Fruit fly (Drosophila melanogaster) whole organism, embryonic: ENCODE measurements around the gene CG32102.

Source experiments
- CG10462 ChIP-seq: fragments of 200-800 bp; sonication (Bioruptor generic); optimal IDR thresholded peaks from 2 replicates; lab custom pipeline; 2016; ENCODE audit warnings: missing biosample characterization, missing genetic modification characterization
- CG11247 ChIP-seq: fragments of 200-800 bp; sonication (Bioruptor generic); IDR thresholded peaks from 2 replicates; pipeline ENCODE4 v1.3.6; 2022; ENCODE audit warnings: missing biosample characterization, missing genetic modification characterization
- CG11560 ChIP-seq: fragments of 200-800 bp; sonication (Bioruptor generic); IDR thresholded peaks from 3 replicates; pipeline ENCODE4 v1.3.6; 2022; ENCODE audit warnings: missing biosample characterization, missing genetic modification characterization
- CG12071 ChIP-seq: fragments of 200-800 bp; sonication (Bioruptor generic); optimal IDR thresholded peaks from 3 replicates; lab custom pipeline; 2018; ENCODE audit warnings: missing biosample characterization, mild to moderate bottlenecking, missing genetic modification characterization
- CG15479 ChIP-seq: fragments of 200-800 bp; sonication (Bioruptor generic); optimal IDR thresholded peaks from 3 replicates; lab custom pipeline; 2019; ENCODE audit warnings: missing biosample characterization, mild to moderate bottlenecking, missing genetic modification characterization, moderate library complexity
- CG15514 ChIP-seq: fragments of 200-800 bp; sonication (Bioruptor generic); optimal IDR thresholded peaks from 3 replicates; lab custom pipeline; 2017; ENCODE audit warnings: missing biosample characterization, missing genetic modification characterization, mild to moderate bottlenecking, moderate library complexity, missing genetic modification reagents
- CG1647 ChIP-seq: fragments of 200-800 bp; sonication (Bioruptor generic); optimal IDR thresholded peaks from 3 replicates; lab custom pipeline; 2016; ENCODE audit warnings: missing biosample characterization, missing genetic modification characterization
- CG16815 ChIP-seq: fragments of 200-800 bp; sonication (Bioruptor generic); optimal IDR thresholded peaks from 3 replicates; lab custom pipeline; 2017; ENCODE audit warnings: missing biosample characterization, mild to moderate bottlenecking, missing genetic modification characterization
- CG17385 ChIP-seq: fragments of 200-800 bp; sonication (Bioruptor generic); optimal IDR thresholded peaks from 3 replicates; lab custom pipeline; 2018; ENCODE audit warnings: missing biosample characterization, mild to moderate bottlenecking, missing genetic modification characterization
- CG17612 ChIP-seq: fragments of 200-800 bp; sonication (Bioruptor generic); IDR thresholded peaks from 2 replicates; pipeline ENCODE4 v1.3.6; 2022; ENCODE audit warnings: missing biosample characterization, missing genetic modification characterization
- CG17802 ChIP-seq: fragments of 200-800 bp; sonication (Bioruptor generic); optimal IDR thresholded peaks from 2 replicates; lab custom pipeline; 2018; ENCODE audit warnings: missing biosample characterization, mild to moderate bottlenecking, missing genetic modification characterization, moderate library complexity
- CG17829 ChIP-seq: fragments of 200-800 bp; optimal IDR thresholded peaks from 2 replicates; lab custom pipeline; 2019; ENCODE audit warnings: missing biosample characterization, mild to moderate bottlenecking, missing genetic modification characterization, moderate library complexity
- CG1792 ChIP-seq: fragments of 200-800 bp; sonication (Bioruptor generic); optimal IDR thresholded peaks from 2 replicates; lab custom pipeline; 2016; ENCODE audit warnings: missing biosample characterization, missing genetic modification characterization
- CG30020 ChIP-seq: fragments of 200-800 bp; optimal IDR thresholded peaks from 2 replicates; lab custom pipeline; 2019; ENCODE audit warnings: missing biosample characterization, mild to moderate bottlenecking, missing genetic modification characterization, moderate library complexity
- CG3407 ChIP-seq: fragments of 200-800 bp; sonication (Bioruptor generic); optimal IDR thresholded peaks from 2 replicates; lab custom pipeline; 2018; ENCODE audit warnings: missing biosample characterization, mild to moderate bottlenecking, missing genetic modification characterization
- CG4854 ChIP-seq: fragments of 200-800 bp; sonication (Bioruptor generic); optimal IDR thresholded peaks from 2 replicates; lab custom pipeline; 2016; ENCODE audit warnings: missing biosample characterization, missing genetic modification characterization, inconsistent platforms
- CG7357 ChIP-seq: fragments of 200-800 bp; sonication (Bioruptor generic); IDR thresholded peaks from 3 replicates; pipeline ENCODE4 v1.3.6; 2022; ENCODE audit warnings: missing biosample characterization, missing genetic modification characterization
- CG7556 ChIP-seq: fragments of 200-800 bp; sonication (Bioruptor generic); optimal IDR thresholded peaks from 2 replicates; lab custom pipeline; 2017; ENCODE audit warnings: missing biosample characterization, mild to moderate bottlenecking, missing genetic modification characterization
- CG8089 ChIP-seq: fragments of 200-800 bp; sonication (Bioruptor generic); optimal IDR thresholded peaks from 3 replicates; lab custom pipeline; 2016; ENCODE audit warnings: missing biosample characterization, missing genetic modification characterization
- CG8765 ChIP-seq: fragments of 200-800 bp; sonication (Bioruptor generic); IDR thresholded peaks from 2 replicates; pipeline ENCODE4 v1.3.6; 2022; ENCODE audit warnings: missing biosample characterization, missing genetic modification characterization
- CG9215 ChIP-seq: fragments of 200-800 bp; sonication (Bioruptor generic); IDR thresholded peaks from 2 replicates; pipeline ENCODE4 v1.3.6; 2022; ENCODE audit warnings: missing biosample characterization, missing genetic modification characterization
- CHES-1-like ChIP-seq: fragments of 200-800 bp; sonication (Bioruptor generic); optimal IDR thresholded peaks from 2 replicates; lab custom pipeline; 2016; ENCODE audit warnings: missing biosample characterization, missing genetic modification characterization
- Dfd ChIP-seq, 2 experiments: fragments of >200 bp; optimal IDR thresholded peaks; 2 replicates each; lab custom pipeline; 2017; ENCODE audit warnings: missing biosample characterization in 2 of 2, missing genetic modification characterization in 2 of 2
- Dp ChIP-seq: fragments of 200-800 bp; sonication (Bioruptor generic); optimal IDR thresholded peaks from 2 replicates; lab custom pipeline; 2018; ENCODE audit warnings: missing biosample characterization, mild to moderate bottlenecking, missing genetic modification characterization, moderate library complexity
- HHEX ChIP-seq: fragments of 200-800 bp; sonication (Bioruptor generic); optimal IDR thresholded peaks from 3 replicates; lab custom pipeline; 2017; ENCODE audit warnings: missing biosample characterization, mild to moderate bottlenecking, missing genetic modification characterization, missing genetic modification reagents
- Hr78 ChIP-seq, 2 experiments: fragments of 200-800 bp in 1 of 2; fragments of >200 bp in 1 of 2; sonication (Bioruptor generic) in 1 of 2; optimal IDR thresholded peaks; 2 replicates each; lab custom pipeline; 2017 to 2019; ENCODE audit warnings: missing biosample characterization in 2 of 2, missing genetic modification characterization in 2 of 2, mild to moderate bottlenecking in 1 of 2, moderate library complexity in 1 of 2
- Kr ChIP-seq: fragments of 200-800 bp; sonication (Bioruptor generic); optimal IDR thresholded peaks from 2 replicates; lab custom pipeline; 2017; ENCODE audit warnings: missing biosample characterization, mild to moderate bottlenecking, missing genetic modification characterization
- NC2β ChIP-seq: fragments of 200-800 bp; sonication (Bioruptor generic); optimal IDR thresholded peaks from 2 replicates; lab custom pipeline; 2016; ENCODE audit warnings: missing biosample characterization, missing genetic modification characterization
- Nf-YB ChIP-seq: fragments of 200-800 bp; sonication (Bioruptor generic); optimal IDR thresholded peaks from 3 replicates; lab custom pipeline; 2019; ENCODE audit warnings: missing biosample characterization, mild to moderate bottlenecking, missing genetic modification characterization, moderate library complexity
- Optix ChIP-seq: fragments of 200-800 bp; sonication (Bioruptor generic); IDR thresholded peaks from 3 replicates; pipeline ENCODE4 v1.3.6; 2022; ENCODE audit warnings: missing biosample characterization, missing genetic modification characterization
- Pdp1 ChIP-seq, 2 experiments: fragments of 200-800 bp; sonication (Bioruptor generic); optimal IDR thresholded peaks; 3 replicates each; lab custom pipeline; 2016; ENCODE audit warnings: missing biosample characterization in 2 of 2, missing genetic modification characterization in 2 of 2, mild to moderate bottlenecking in 1 of 2, moderate library complexity in 1 of 2
- Poxn ChIP-seq: fragments of 200-800 bp; sonication (Bioruptor generic); IDR thresholded peaks from 2 replicates; pipeline ENCODE4 v1.3.6; 2022; ENCODE audit warnings: missing biosample characterization, missing genetic modification characterization
- Vsx1 ChIP-seq: fragments of 200-800 bp; sonication (Bioruptor generic); optimal IDR thresholded peaks from 2 replicates; lab custom pipeline; 2017; ENCODE audit warnings: missing biosample characterization, mild to moderate bottlenecking, missing genetic modification characterization, missing genetic modification reagents
- ac ChIP-seq: fragments of 200-800 bp; sonication (Bioruptor generic); optimal IDR thresholded peaks from 3 replicates; lab custom pipeline; 2017; ENCODE audit warnings: missing biosample characterization, mild to moderate bottlenecking, missing genetic modification characterization
- al ChIP-seq: fragments of 200-800 bp; sonication (Bioruptor generic); IDR thresholded peaks from 2 replicates; pipeline ENCODE4 v1.3.6; 2022; ENCODE audit warnings: missing biosample characterization, missing genetic modification characterization
- cato ChIP-seq: fragments of 200-800 bp; sonication (Bioruptor generic); optimal IDR thresholded peaks from 2 replicates; lab custom pipeline; 2016; ENCODE audit warnings: missing biosample characterization, missing genetic modification characterization, borderline replicate concordance
- chinmo ChIP-seq: fragments of 200-800 bp; sonication (Bioruptor generic); IDR thresholded peaks from 4 replicates; pipeline ENCODE4 v1.3.6; 2022; ENCODE audit warnings: missing biosample characterization, missing genetic modification characterization; ENCODE audit not compliant: partially characterized antibody
- dm ChIP-seq: fragments of 200-800 bp; sonication (Bioruptor generic); optimal IDR thresholded peaks from 3 replicates; lab custom pipeline; 2016; ENCODE audit warnings: missing biosample characterization, missing genetic modification characterization
- eve ChIP-seq, 2 experiments: fragments of >200 bp; optimal IDR thresholded peaks; 2 replicates each; lab custom pipeline; 2017; ENCODE audit warnings: missing biosample characterization in 2 of 2, missing genetic modification characterization in 2 of 2
- exex ChIP-seq: fragments of 200-800 bp; sonication (Bioruptor generic); optimal IDR thresholded peaks from 4 replicates; lab custom pipeline; 2018; ENCODE audit warnings: missing biosample characterization, mild to moderate bottlenecking, missing genetic modification characterization, moderate library complexity
- lov ChIP-seq, 2 experiments: fragments of 200-800 bp in 1 of 2; fragments of >200 bp in 1 of 2; sonication (Bioruptor generic) in 1 of 2; IDR thresholded peaks in 1 of 2; optimal IDR thresholded peaks in 1 of 2; 2 replicates in 1 of 2; 3 replicates in 1 of 2; pipeline versions ENCODE4 v1.3.6 to Lab custom; 2017 to 2022; ENCODE audit warnings: missing biosample characterization in 1 of 2, missing genetic modification characterization in 1 of 2
- otp ChIP-seq: fragments of 200-800 bp; sonication (Bioruptor generic); IDR thresholded peaks from 3 replicates; pipeline ENCODE4, ENCODE4 v1.3.6; 2022; ENCODE audit warnings: missing biosample characterization, missing genetic modification characterization
- slbo ChIP-seq: fragments of 200-800 bp; sonication (Bioruptor generic); IDR thresholded peaks from 2 replicates; pipeline ENCODE4 v1.3.6; 2022; ENCODE audit warnings: missing biosample characterization, missing genetic modification characterization
- sob ChIP-seq: fragments of 200-800 bp; sonication (Bioruptor generic); IDR thresholded peaks from 2 replicates; pipeline ENCODE4 v1.3.6; 2022; ENCODE audit warnings: missing biosample characterization, missing genetic modification characterization
- sug ChIP-seq: fragments of 200-800 bp; optimal IDR thresholded peaks from 2 replicates; lab custom pipeline; 2019; ENCODE audit warnings: missing biosample characterization, mild to moderate bottlenecking, missing genetic modification characterization, moderate library complexity
- tap ChIP-seq: fragments of 200-800 bp; optimal IDR thresholded peaks from 3 replicates; lab custom pipeline; 2019; ENCODE audit warnings: missing biosample characterization, mild to moderate bottlenecking, missing genetic modification characterization, moderate library complexity
- unc-4 ChIP-seq: fragments of 200-800 bp; sonication (Bioruptor generic); IDR thresholded peaks from 2 replicates; pipeline ENCODE4 v1.3.6; 2022; ENCODE audit warnings: missing biosample characterization, missing genetic modification characterization; ENCODE audit not compliant: partially characterized antibody
- unpg ChIP-seq: fragments of 200-800 bp; sonication (Bioruptor generic); optimal IDR thresholded peaks from 3 replicates; lab custom pipeline; 2018; ENCODE audit warnings: missing biosample characterization, mild to moderate bottlenecking, missing genetic modification characterization, moderate library complexity

The CG32102 gene

DNA sequence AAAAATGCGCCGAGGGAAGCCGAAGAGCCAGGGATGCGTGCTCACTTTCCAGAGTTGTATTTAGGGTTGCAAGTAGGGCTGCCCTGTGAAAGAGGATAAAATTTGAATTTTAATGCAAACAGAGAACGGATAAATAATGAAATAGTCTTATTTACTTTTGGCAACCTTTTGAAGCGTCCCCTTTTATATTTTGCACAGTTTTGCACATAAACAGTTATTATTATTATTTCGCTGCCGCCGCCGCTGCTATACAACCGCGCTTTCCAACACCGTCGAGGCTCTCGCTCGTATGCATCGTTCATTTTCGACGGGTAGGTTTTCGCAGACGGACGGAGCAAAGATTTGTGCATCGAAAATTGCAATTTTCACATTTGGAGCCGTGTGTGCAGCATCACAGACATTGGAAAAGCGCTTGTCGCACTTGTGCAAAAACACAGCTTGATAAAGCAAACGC, 45.2 kb upstream of the CG32102 start, which contains the start of the genes sti and tral (continued):
- peak; percentile 81 for TF ChIP-seq al (GFP tag; lab: Robert Waterston, UW)
- TF ChIP-seq CG8089, result peak; percentile 89
- peak; percentile 94 for TF ChIP-seq slbo (GFP tag; lab: Robert Waterston, UW)
- TF ChIP-seq dm, result peak; percentile 87
- TF ChIP-seq exex (tag; lab: Kevin White, UChicago), result peak; percentile 64
- TF ChIP-seq unpg (GFP tag; lab: Kevin White, UChicago), result peak; percentile 81
- peak; percentile 74 for TF ChIP-seq CG8765
- TF ChIP-seq CG9215, result peak; percentile 90
- peak; percentile 82 for TF ChIP-seq CG3407 (GFP tag; lab: Kevin White, UChicago)
- TF ChIP-seq CG10462 (GFP tag; lab: Kevin White, UChicago), result peak; percentile 85
- TF ChIP-seq CG17829 (tag; lab: Kevin White, UChicago), result peak; percentile 91
- peak; percentile 58 for TF ChIP-seq Nf-YB (GFP tag; lab: Kevin White, UChicago)
- peak; percentile 57; the same call in 1 of the 2 replicates for TF ChIP-seq CG17612 (GFP tag; lab: Robert Waterston, UW)
- TF ChIP-seq Hr78 (GFP tag; optimal IDR thresholded peaks at IDR 0.05; lab: Kevin White, UChicago), result no peak
- TF ChIP-seq Pdp1 (GFP tag; optimal IDR thresholded peaks at IDR 0.05; lab: Kevin White, UChicago), result peak; percentile 84 to 95
- TF ChIP-seq CG12071 (GFP tag; lab: Kevin White, UChicago), result peak; percentile 35
- TF ChIP-seq CG7357, result peak; percentile 65; the same call in 2 of the 3 replicates
- TF ChIP-seq CG16815, result peak; percentile 81
- peak; percentile 91 for TF ChIP-seq sug
- peak; percentile 84 for TF ChIP-seq CG1792 (GFP tag; lab: Kevin White, UChicago)
- TF ChIP-seq NC2β, result peak; percentile 94
- peak; percentile 80 for TF ChIP-seq CG17385 (GFP tag; lab: Kevin White, UChicago)
- no peak for TF ChIP-seq tap (tag; lab: Kevin White, UChicago)
- peak; percentile 50 for TF ChIP-seq CG17802
- TF ChIP-seq cato (GFP tag; lab: Kevin White, UChicago), result peak; percentile 89
- TF ChIP-seq sob (GFP tag; lab: Robert Waterston, UW), result peak; percentile 91
- peak; percentile 75 for TF ChIP-seq CG30020 (tag; lab: Kevin White, UChicago)
- TF ChIP-seq CG11247 (GFP tag; lab: Robert Waterston, UW), result peak; percentile 83
- TF ChIP-seq Poxn (GFP tag; lab: Robert Waterston, UW), result peak; percentile 76
- TF ChIP-seq CG11560 (tag; lab: Robert Waterston, UW), result peak; percentile 81
- TF ChIP-seq chinmo (GFP tag; lab: Robert Waterston, UW), result 0 out of 4 replicates have a peak, but pooled peaks have one; percentile 16
- peak; percentile 16 for TF ChIP-seq ac (GFP tag; lab: Kevin White, UChicago)
- peak; percentile 93 for TF ChIP-seq CG15514 (GFP tag; lab: Kevin White, UChicago)
- peak; percentile 95 for TF ChIP-seq CG1647 (GFP tag; lab: Kevin White, UChicago)
- TF ChIP-seq Dp (GFP tag; lab: Kevin White, UChicago), result peak; percentile 96
- TF ChIP-seq Optix (GFP tag; lab: Robert Waterston, UW), result peak; percentile 83; the same call in 2 of the 3 replicates
- peak; percentile 43 for TF ChIP-seq CG15479
- TF ChIP-seq otp (GFP tag; lab: Robert Waterston, UW), result peak; percentile 77; the same call in 1 of the 3 replicates
- peak in 1 of 2 experiments; percentile 13 for TF ChIP-seq eve (GFP tag; optimal IDR thresholded peaks at IDR 0.05; lab: Kevin White, UChicago)
- peak; percentile 67 for TF ChIP-seq CG7556 (GFP tag; lab: Kevin White, UChicago)
- peak; percentile 88 for TF ChIP-seq CG4854 (GFP tag; lab: Kevin White, UChicago)
- TF ChIP-seq CHES-1-like (GFP tag; lab: Kevin White, UChicago), result peak; percentile 96
- TF ChIP-seq Vsx1, result no peak
- no peak for TF ChIP-seq lov (optimal IDR thresholded peaks at IDR 0.05; lab: Kevin White, UChicago)
- TF ChIP-seq lov (GFP tag; IDR thresholded peaks at IDR 0.05; lab: Robert Waterston, UW), result peak; percentile 86; the same call in 2 of the 3 replicates
- no peak for TF ChIP-seq Dfd (GFP tag; optimal IDR thresholded peaks at IDR 0.05; lab: Kevin White, UChicago)
- TF ChIP-seq unc-4 (GFP tag; lab: Robert Waterston, UW), result peak; percentile 21; the same call in 1 of the 2 replicates
- peak; percentile 79 for TF ChIP-seq HHEX (GFP tag; lab: Kevin White, UChicago)
- TF ChIP-seq Kr (GFP tag; lab: Kevin White, UChicago), result no peak
